Worm (Caenorhabditis elegans) whole organism, mixed stage, embryonic: ENCODE data around the gene srd-40.

Source experiments
- M03D4.4 ChIP-seq: sonication (generic microtip); optimal IDR thresholded peaks from 2 replicates; lab custom pipeline; 2017; ENCODE audit warnings: mild to moderate bottlenecking, missing genetic modification characterization, missing compliant biosample characterization
- bed-3 ChIP-seq: fragments of 200-800 bp; sonication (Bioruptor generic); optimal IDR thresholded peaks from 3 replicates; lab custom pipeline; 2018; ENCODE audit warnings: mild to moderate bottlenecking, missing genetic modification characterization, moderate library complexity, missing compliant biosample characterization
- ceh-43 ChIP-seq: fragments of 200-800 bp; sonication (Bioruptor generic); optimal IDR thresholded peaks from 2 replicates; lab custom pipeline; 2018; ENCODE audit warnings: mild to moderate bottlenecking, missing genetic modification characterization, moderate library complexity, missing compliant biosample characterization
- ceh-83 ChIP-seq: fragments of 200-800 bp; sonication (Bioruptor generic); optimal IDR thresholded peaks from 2 replicates; lab custom pipeline; 2018; ENCODE audit warnings: mild to moderate bottlenecking, missing genetic modification characterization, missing compliant biosample characterization
- ces-1 ChIP-seq: fragments of 150-350 bp; optimal IDR thresholded peaks from 2 replicates; lab custom pipeline; 2014; ENCODE audit warnings: missing biosample characterization, missing genetic modification reagents, missing genetic modification characterization
- cnd-1 ChIP-seq: fragments of 200-800 bp; sonication (Bioruptor generic); optimal IDR thresholded peaks from 2 replicates; lab custom pipeline; 2018; ENCODE audit warnings: mild to moderate bottlenecking, missing genetic modification characterization, missing compliant biosample characterization
- drap-1 ChIP-seq: fragments of 200-800 bp; sonication (Bioruptor generic); optimal IDR thresholded peaks from 3 replicates; lab custom pipeline; 2018; ENCODE audit warnings: mild to moderate bottlenecking, missing genetic modification characterization, missing compliant biosample characterization
- flh-1 ChIP-seq: fragments of 200-800 bp; sonication (Bioruptor generic); optimal IDR thresholded peaks from 2 replicates; lab custom pipeline; 2018; ENCODE audit warnings: mild to moderate bottlenecking, missing genetic modification characterization, moderate library complexity, missing compliant biosample characterization
- ham-2 ChIP-seq: fragments of 200-800 bp; sonication (Bioruptor generic); optimal IDR thresholded peaks from 2 replicates; lab custom pipeline; 2018; ENCODE audit warnings: mild to moderate bottlenecking, missing genetic modification characterization, missing compliant biosample characterization
- hlh-1 ChIP-seq: fragments of 150-350 bp; optimal IDR thresholded peaks from 2 replicates; lab custom pipeline; 2014; ENCODE audit warnings: missing biosample characterization, missing genetic modification reagents, missing genetic modification characterization
- lin-13 ChIP-seq: fragments of 150-350 bp; optimal IDR thresholded peaks from 2 replicates; lab custom pipeline; 2014; ENCODE audit warnings: missing biosample characterization, missing genetic modification characterization
- lin-32 ChIP-seq: fragments of 200-800 bp; sonication (Bioruptor generic); optimal IDR thresholded peaks from 2 replicates; lab custom pipeline; 2018; ENCODE audit warnings: mild to moderate bottlenecking, missing genetic modification characterization, missing compliant biosample characterization
- mep-1 ChIP-seq: fragments of 150-350 bp; optimal IDR thresholded peaks from 2 replicates; lab custom pipeline; 2017; ENCODE audit warnings: missing biosample characterization, missing genetic modification reagents, missing genetic modification characterization, inconsistent platforms
- mls-2 ChIP-seq: sonication (generic microtip); optimal IDR thresholded peaks from 2 replicates; lab custom pipeline; 2016; ENCODE audit warnings: mild to moderate bottlenecking, missing genetic modification characterization, moderate library complexity, missing compliant biosample characterization
- nhr-12 ChIP-seq: fragments of 150-350 bp; optimal IDR thresholded peaks from 2 replicates; lab custom pipeline; 2014; ENCODE audit warnings: missing biosample characterization, missing genetic modification characterization
- nhr-2 ChIP-seq: fragments of 150-350 bp; optimal IDR thresholded peaks from 2 replicates; lab custom pipeline; 2014; ENCODE audit warnings: missing biosample characterization, missing genetic modification characterization
- nhr-28 ChIP-seq: fragments of 150-350 bp; optimal IDR thresholded peaks from 2 replicates; lab custom pipeline; 2014; ENCODE audit warnings: missing biosample characterization, missing genetic modification characterization
- sem-2 ChIP-seq: fragments of 200-800 bp; sonication (Bioruptor generic); optimal IDR thresholded peaks from 2 replicates; lab custom pipeline; 2018; ENCODE audit warnings: mild to moderate bottlenecking, missing genetic modification characterization, missing compliant biosample characterization
- snpc-4 ChIP-seq: fragments of 150-350 bp; optimal IDR thresholded peaks from 2 replicates; lab custom pipeline; 2014; ENCODE audit warnings: missing biosample characterization, missing genetic modification characterization
- sptf-1 ChIP-seq: sonication (generic microtip); optimal IDR thresholded peaks from 2 replicates; lab custom pipeline; 2017; ENCODE audit warnings: mild to moderate bottlenecking, missing genetic modification characterization, moderate library complexity, missing compliant biosample characterization
- tbx-8 ChIP-seq: fragments of 200-800 bp; sonication (Bioruptor generic); optimal IDR thresholded peaks from 2 replicates; lab custom pipeline; 2018; ENCODE audit warnings: mild to moderate bottlenecking, missing genetic modification characterization, moderate library complexity, missing compliant biosample characterization
- unc-120 ChIP-seq: sonication (generic microtip); optimal IDR thresholded peaks from 2 replicates; lab custom pipeline; 2017; ENCODE audit warnings: missing genetic modification characterization, missing compliant biosample characterization; ENCODE audit not compliant: poor library complexity, severe bottlenecking
- unc-62 ChIP-seq: fragments of 150-350 bp; optimal IDR thresholded peaks from 2 replicates; lab custom pipeline; 2014; ENCODE audit warnings: missing biosample characterization, missing genetic modification reagents, missing genetic modification characterization
- ztf-11 ChIP-seq: fragments of 150-350 bp; optimal IDR thresholded peaks from 2 replicates; lab custom pipeline; 2014; ENCODE audit warnings: missing biosample characterization, missing genetic modification characterization

srd-40 gene

ce11 chrX:12367498-12367897 lies 44.0 kb downstream of the srd-40 start:
- TF ChIP-seq hlh-1 (tag; lab: Kevin White, UChicago) (peak; percentile 26), unc-120 (peak; percentile 41), tbx-8 (GFP tag; lab: Kevin White, UChicago) (peak; percentile 36), ces-1 (GFP tag; lab: Kevin White, UChicago) (peak; percentile 2), bed-3 (GFP tag; lab: Kevin White, UChicago) (peak; percentile 59), lin-13 (no peak), nhr-2 (tag; lab: Kevin White, UChicago) (no peak), unc-62 (GFP tag; lab: Kevin White, UChicago) (no peak), flh-1 (GFP tag; lab: Kevin White, UChicago) (no peak), lin-32 (GFP tag; lab: Kevin White, UChicago) (peak; percentile 49), sptf-1 (tag; lab: Kevin White, UChicago) (peak; percentile 72), nhr-12 (tag; lab: Kevin White, UChicago) (no peak), ham-2 (GFP tag; lab: Kevin White, UChicago) (peak; percentile 51), cnd-1 (tag; lab: Kevin White, UChicago) (peak; percentile 74), ztf-11 (tag; lab: Kevin White, UChicago) (no peak), ceh-43 (GFP tag; lab: Kevin White, UChicago) (peak; percentile 44), mep-1 (tag; lab: Kevin White, UChicago) (peak; percentile 11), drap-1 (GFP tag; lab: Kevin White, UChicago) (peak; percentile 80), ceh-83 (GFP tag; lab: Kevin White, UChicago) (peak; percentile 84), mls-2 (tag; lab: Kevin White, UChicago) (peak; percentile 72), sem-2 (GFP tag; lab: Kevin White, UChicago) (peak; percentile 64), M03D4.4 (tag; lab: Kevin White, UChicago) (peak; percentile 74), snpc-4 (tag; lab: Kevin White, UChicago) (no peak), nhr-28 (tag; lab: Kevin White, UChicago) (no peak)

- TF ChIP-seq bed-3 (GFP tag; lab: Kevin White, UChicago) (no peak), ces-1 (GFP tag; lab: Kevin White, UChicago) (no peak), ceh-43 (GFP tag; lab: Kevin White, UChicago) (no peak), lin-13 (no peak), mls-2 (tag; lab: Kevin White, UChicago) (no peak), lin-32 (GFP tag; lab: Kevin White, UChicago) (no peak), sptf-1 (tag; lab: Kevin White, UChicago) (no peak)
These were observed 47.8 kb downstream of the srd-40 start, which contains the start of gene rif-1.2 for ce11 chrX:12371321-12371720. TSS of gene rif-1.2 (minus strand) at chrX:12371421.
